Fruit fly (Drosophila melanogaster) whole organism, embryonic: ENCODE measurements around the gene Lsp1alpha.

ENCODE experiments used
- Bteb2 ChIP-seq: fragments of 200-800 bp; sonication (Bioruptor generic); optimal IDR thresholded peaks from 2 replicates; lab custom pipeline; 2016; ENCODE audit warnings: missing biosample characterization, missing genetic modification characterization
- CG10274 ChIP-seq: fragments of 200-800 bp; sonication (Bioruptor generic); optimal IDR thresholded peaks from 3 replicates; lab custom pipeline; 2017; ENCODE audit warnings: missing biosample characterization, mild to moderate bottlenecking, missing genetic modification characterization
- CG10565 ChIP-seq: fragments of 200-800 bp; sonication (Bioruptor generic); optimal IDR thresholded peaks from 3 replicates; lab custom pipeline; 2016; ENCODE audit warnings: missing biosample characterization, mild to moderate bottlenecking, missing genetic modification characterization
- CG12071 ChIP-seq: fragments of 200-800 bp; sonication (Bioruptor generic); optimal IDR thresholded peaks from 3 replicates; lab custom pipeline; 2018; ENCODE audit warnings: missing biosample characterization, mild to moderate bottlenecking, missing genetic modification characterization
- CG12219 ChIP-seq: fragments of 200-800 bp; sonication (Bioruptor generic); optimal IDR thresholded peaks from 3 replicates; lab custom pipeline; 2018; ENCODE audit warnings: missing biosample characterization, mild to moderate bottlenecking, missing genetic modification characterization
- CG13123 ChIP-seq: fragments of 200-800 bp; sonication (Bioruptor generic); optimal IDR thresholded peaks from 2 replicates; lab custom pipeline; 2016; ENCODE audit warnings: missing biosample characterization, missing genetic modification characterization
- CG13287 ChIP-seq: fragments of 200-800 bp; sonication (Bioruptor generic); IDR thresholded peaks from 2 replicates; pipeline ENCODE4 v1.3.6; 2022; ENCODE audit warnings: missing biosample characterization, missing genetic modification characterization; ENCODE audit not compliant: partially characterized antibody
- CG15696 ChIP-seq: fragments of 200-800 bp; sonication (Bioruptor generic); optimal IDR thresholded peaks from 2 replicates; lab custom pipeline; 2019; ENCODE audit warnings: missing biosample characterization, mild to moderate bottlenecking, missing genetic modification characterization, moderate library complexity
- CG1647 ChIP-seq: fragments of 200-800 bp; sonication (Bioruptor generic); optimal IDR thresholded peaks from 3 replicates; lab custom pipeline; 2016; ENCODE audit warnings: missing biosample characterization, missing genetic modification characterization
- CG17568 ChIP-seq: fragments of 200-800 bp; sonication (Bioruptor generic); optimal IDR thresholded peaks from 2 replicates; lab custom pipeline; 2018; ENCODE audit warnings: missing biosample characterization, mild to moderate bottlenecking, missing genetic modification characterization, moderate library complexity
- CG17612 ChIP-seq: fragments of 200-800 bp; sonication (Bioruptor generic); IDR thresholded peaks from 2 replicates; pipeline ENCODE4 v1.3.6; 2022; ENCODE audit warnings: missing biosample characterization, missing genetic modification characterization
- CG1792 ChIP-seq: fragments of 200-800 bp; sonication (Bioruptor generic); optimal IDR thresholded peaks from 2 replicates; lab custom pipeline; 2016; ENCODE audit warnings: missing biosample characterization, missing genetic modification characterization
- CG1832 ChIP-seq: fragments of 200-800 bp; sonication (Bioruptor generic); optimal IDR thresholded peaks from 2 replicates; lab custom pipeline; 2017; ENCODE audit warnings: missing biosample characterization, mild to moderate bottlenecking, missing genetic modification characterization, inconsistent platforms
- CG18599 ChIP-seq: fragments of 200-800 bp; sonication (Bioruptor generic); optimal IDR thresholded peaks from 3 replicates; lab custom pipeline; 2017; ENCODE audit warnings: missing biosample characterization, missing genetic modification characterization, mild to moderate bottlenecking, moderate library complexity, missing genetic modification reagents
- CG2120 ChIP-seq: fragments of 200-800 bp; sonication (Bioruptor generic); optimal IDR thresholded peaks from 3 replicates; lab custom pipeline; 2016; ENCODE audit warnings: missing biosample characterization, missing genetic modification characterization
- CG2678 ChIP-seq: fragments of 200-800 bp; sonication (Bioruptor generic); optimal IDR thresholded peaks from 3 replicates; lab custom pipeline; 2019; ENCODE audit warnings: missing biosample characterization, mild to moderate bottlenecking, missing genetic modification characterization, moderate library complexity
- CG31365 ChIP-seq: fragments of 200-800 bp; sonication (Bioruptor generic); optimal IDR thresholded peaks from 2 replicates; lab custom pipeline; 2018; ENCODE audit warnings: missing biosample characterization, mild to moderate bottlenecking, missing genetic modification characterization
- CG31441 ChIP-seq: fragments of 200-800 bp; sonication (Bioruptor generic); IDR thresholded peaks from 2 replicates; pipeline ENCODE4 v1.3.6; 2022; ENCODE audit warnings: missing biosample characterization, missing genetic modification characterization
- CG3163 ChIP-seq: fragments of 200-800 bp; sonication (Bioruptor generic); optimal IDR thresholded peaks from 3 replicates; lab custom pipeline; 2016; ENCODE audit warnings: missing biosample characterization, missing genetic modification characterization
- CG32532 ChIP-seq: fragments of 200-800 bp; sonication (Bioruptor generic); IDR thresholded peaks from 2 replicates; pipeline ENCODE4 v1.3.6; 2022; ENCODE audit warnings: missing biosample characterization, missing genetic modification characterization
- CG3847 ChIP-seq: fragments of 200-800 bp; sonication (Bioruptor generic); IDR thresholded peaks from 2 replicates; pipeline ENCODE4 v1.3.6; 2022; ENCODE audit warnings: missing biosample characterization, missing genetic modification characterization
- CG4360 ChIP-seq: fragments of 200-800 bp; sonication (Bioruptor generic); IDR thresholded peaks from 2 replicates; pipeline ENCODE4 v1.3.6; 2022; ENCODE audit warnings: missing biosample characterization, missing genetic modification characterization
- CG4730 ChIP-seq: fragments of 200-800 bp; sonication (Bioruptor generic); IDR thresholded peaks from 2 replicates; pipeline ENCODE4 v1.3.6; 2022; ENCODE audit warnings: missing biosample characterization, missing genetic modification characterization
- CG6854 ChIP-seq: fragments of 200-800 bp; sonication (Bioruptor generic); optimal IDR thresholded peaks from 3 replicates; lab custom pipeline; 2017; ENCODE audit warnings: missing biosample characterization, mild to moderate bottlenecking, missing genetic modification characterization
- CG7839 ChIP-seq: fragments of 200-800 bp; sonication (Bioruptor generic); optimal IDR thresholded peaks from 3 replicates; lab custom pipeline; 2018; ENCODE audit warnings: missing biosample characterization, mild to moderate bottlenecking, missing genetic modification characterization, moderate library complexity
- CG9876 ChIP-seq: fragments of 200-800 bp; sonication (Bioruptor generic); optimal IDR thresholded peaks from 2 replicates; lab custom pipeline; 2016; ENCODE audit warnings: missing biosample characterization, missing genetic modification characterization
- CHES-1-like ChIP-seq: fragments of 200-800 bp; sonication (Bioruptor generic); optimal IDR thresholded peaks from 2 replicates; lab custom pipeline; 2016; ENCODE audit warnings: missing biosample characterization, missing genetic modification characterization
- Camta ChIP-seq: fragments of 200-800 bp; sonication (Bioruptor generic); optimal IDR thresholded peaks from 2 replicates; lab custom pipeline; 2016; ENCODE audit warnings: missing biosample characterization, missing genetic modification characterization
- E2f2 ChIP-seq: fragments of 200-800 bp; sonication (Bioruptor generic); IDR thresholded peaks from 2 replicates; pipeline ENCODE4 v1.3.6; 2022; ENCODE audit warnings: missing biosample characterization, missing genetic modification characterization
- Fer2 ChIP-seq: fragments of 200-800 bp; sonication (Bioruptor generic); optimal IDR thresholded peaks from 2 replicates; lab custom pipeline; 2018; ENCODE audit warnings: missing biosample characterization, mild to moderate bottlenecking, missing genetic modification characterization, moderate library complexity
- Hr39 ChIP-seq: fragments of >200 bp; optimal IDR thresholded peaks from 2 replicates; lab custom pipeline; 2017
- NK7.1 ChIP-seq: fragments of 200-800 bp; sonication (Bioruptor generic); optimal IDR thresholded peaks from 3 replicates; lab custom pipeline; 2016; ENCODE audit warnings: missing biosample characterization, missing genetic modification characterization
- Poxn ChIP-seq: fragments of 200-800 bp; sonication (Bioruptor generic); IDR thresholded peaks from 2 replicates; pipeline ENCODE4 v1.3.6; 2022; ENCODE audit warnings: missing biosample characterization, missing genetic modification characterization
- Side ChIP-seq: fragments of 200-800 bp; sonication (Bioruptor generic); optimal IDR thresholded peaks from 2 replicates; lab custom pipeline; 2016; ENCODE audit warnings: missing biosample characterization, missing genetic modification characterization
- al ChIP-seq: fragments of 200-800 bp; sonication (Bioruptor generic); IDR thresholded peaks from 2 replicates; pipeline ENCODE4 v1.3.6; 2022; ENCODE audit warnings: missing biosample characterization, missing genetic modification characterization
- ash1 ChIP-seq: fragments of 200-800 bp; sonication (Bioruptor generic); optimal IDR thresholded peaks from 2 replicates; lab custom pipeline; 2018; ENCODE audit warnings: missing biosample characterization, mild to moderate bottlenecking, missing genetic modification characterization
- dan ChIP-seq: fragments of 200-800 bp; sonication (Bioruptor generic); IDR thresholded peaks from 2 replicates; pipeline ENCODE4 v1.3.6; 2022; ENCODE audit warnings: missing biosample characterization, missing genetic modification characterization
- dmrt11E ChIP-seq: fragments of 200-800 bp; sonication (Bioruptor generic); optimal IDR thresholded peaks from 3 replicates; lab custom pipeline; 2018; ENCODE audit warnings: missing biosample characterization, mild to moderate bottlenecking, missing genetic modification characterization, moderate library complexity
- exex ChIP-seq: fragments of 200-800 bp; sonication (Bioruptor generic); optimal IDR thresholded peaks from 4 replicates; lab custom pipeline; 2018; ENCODE audit warnings: missing biosample characterization, mild to moderate bottlenecking, missing genetic modification characterization, moderate library complexity
- gsb-n ChIP-seq: fragments of 200-800 bp; sonication (Bioruptor generic); optimal IDR thresholded peaks from 3 replicates; lab custom pipeline; 2018; ENCODE audit warnings: missing biosample characterization, mild to moderate bottlenecking, missing genetic modification characterization
- her ChIP-seq: fragments of 200-800 bp; sonication (Bioruptor generic); optimal IDR thresholded peaks from 2 replicates; lab custom pipeline; 2016; ENCODE audit warnings: missing biosample characterization, missing genetic modification characterization
- kah ChIP-seq: fragments of 200-800 bp; sonication (Bioruptor generic); optimal IDR thresholded peaks from 2 replicates; lab custom pipeline; 2018; ENCODE audit warnings: missing biosample characterization, mild to moderate bottlenecking, missing genetic modification characterization
- mam ChIP-seq: fragments of 200-800 bp; sonication (Bioruptor generic); optimal IDR thresholded peaks from 3 replicates; lab custom pipeline; 2016; ENCODE audit warnings: missing biosample characterization, missing genetic modification characterization
- mld ChIP-seq: fragments of 200-800 bp; sonication (Bioruptor generic); IDR thresholded peaks from 3 replicates; pipeline ENCODE4 v1.3.6; 2022; ENCODE audit warnings: missing biosample characterization, missing genetic modification characterization; ENCODE audit not compliant: partially characterized antibody
- oc ChIP-seq: fragments of 200-800 bp; sonication (Bioruptor generic); optimal IDR thresholded peaks from 2 replicates; lab custom pipeline; 2018; ENCODE audit warnings: missing biosample characterization, mild to moderate bottlenecking, missing genetic modification characterization, moderate library complexity
- scrt ChIP-seq: fragments of 200-800 bp; sonication (Bioruptor generic); optimal IDR thresholded peaks from 2 replicates; lab custom pipeline; 2018; ENCODE audit warnings: missing biosample characterization, mild to moderate bottlenecking, missing genetic modification characterization, moderate library complexity
- sens ChIP-seq: fragments of 200-800 bp; sonication (Bioruptor generic); peaks from one replicate; lab custom pipeline; 2016; ENCODE audit warnings: missing biosample characterization, missing genetic modification characterization
- slp2 ChIP-seq: fragments of 200-800 bp; sonication (Bioruptor generic); optimal IDR thresholded peaks from 2 replicates; lab custom pipeline; 2016; ENCODE audit warnings: missing biosample characterization, missing genetic modification characterization
- ssp ChIP-seq: fragments of 200-800 bp; sonication (Bioruptor generic); IDR thresholded peaks from 2 replicates; pipeline ENCODE4 v1.3.6; 2022; ENCODE audit warnings: missing biosample characterization, missing genetic modification characterization
- tna ChIP-seq: fragments of 200-800 bp; sonication (Bioruptor generic); IDR thresholded peaks from 2 replicates; pipeline ENCODE4 v1.3.6; 2022; ENCODE audit warnings: missing biosample characterization, missing genetic modification characterization; ENCODE audit not compliant: partially characterized antibody
- usp ChIP-seq: fragments of >200 bp; optimal IDR thresholded peaks from 2 replicates; lab custom pipeline; 2017; ENCODE audit warnings: missing biosample characterization, missing genetic modification characterization

Gene Lsp1alpha

dm6 chrX:12473953-12474468, 16.1 kb upstream of the Lsp1alpha start (continued):
- peak; percentile 53 for TF ChIP-seq gsb-n (tag; lab: Kevin White, UChicago)
- TF ChIP-seq CG1792, result no peak
- TF ChIP-seq CG10274 (GFP tag; lab: Kevin White, UChicago), result peak; percentile 39
- TF ChIP-seq Hr39, result no peak
- peak; percentile 38 for TF ChIP-seq mam (GFP tag; lab: Kevin White, UChicago)
- TF ChIP-seq exex (tag; lab: Kevin White, UChicago), result peak; percentile 59
- no peak for TF ChIP-seq mld (GFP tag; lab: Robert Waterston, UW)
- peak; percentile 80 for TF ChIP-seq CG3847
- TF ChIP-seq dan (GFP tag; lab: Robert Waterston, UW), result no peak
- peak; percentile 53 for TF ChIP-seq kah (GFP tag; lab: Kevin White, UChicago)
- peak; percentile 78 for TF ChIP-seq CG32532 (GFP tag; lab: Robert Waterston, UW)
- no peak for TF ChIP-seq Bteb2 (GFP tag; lab: Kevin White, UChicago)
- TF ChIP-seq CG2678, result peak; percentile 93
- no peak for TF ChIP-seq CG1647
- peak; percentile 64 for TF ChIP-seq sens (GFP tag; lab: Kevin White, UChicago)
- TF ChIP-seq CG4360 (GFP tag; lab: Robert Waterston, UW), result peak; percentile 88
- peak; percentile 18 for TF ChIP-seq oc (tag; lab: Kevin White, UChicago)
- no peak for TF ChIP-seq CG9876
- TF ChIP-seq dmrt11E (tag; lab: Kevin White, UChicago), result peak; percentile 68
- no peak for TF ChIP-seq Camta (GFP tag; lab: Kevin White, UChicago)
- no peak for TF ChIP-seq ash1 (GFP tag; lab: Kevin White, UChicago)
- peak; percentile 37 for TF ChIP-seq CG12219 (GFP tag; lab: Kevin White, UChicago)
- peak; percentile 39 for TF ChIP-seq CG17568
- TF ChIP-seq CG4730 (GFP tag; lab: Robert Waterston, UW), result peak; percentile 56
- no peak for TF ChIP-seq NK7.1
- no peak for TF ChIP-seq CHES-1-like (GFP tag; lab: Kevin White, UChicago)
- TF ChIP-seq CG1832 (GFP tag; lab: Kevin White, UChicago), result no peak
- TF ChIP-seq slp2 (GFP tag; lab: Kevin White, UChicago), result peak; percentile 23
- TF ChIP-seq CG2120 (GFP tag; lab: Kevin White, UChicago), result peak; percentile 69
- no peak for TF ChIP-seq CG10565 (GFP tag; lab: Kevin White, UChicago)
- TF ChIP-seq CG31365 (tag; lab: Kevin White, UChicago), result no peak
- peak; percentile 71 for TF ChIP-seq CG6854
- TF ChIP-seq CG13123 (GFP tag; lab: Kevin White, UChicago), result no peak
- no peak for TF ChIP-seq her (GFP tag; lab: Kevin White, UChicago)
- TF ChIP-seq usp (GFP tag; lab: Kevin White, UChicago), result no peak
- TF ChIP-seq CG12071 (GFP tag; lab: Kevin White, UChicago), result no peak
- no peak for TF ChIP-seq Poxn (GFP tag; lab: Robert Waterston, UW)
- TF ChIP-seq tna (GFP tag; lab: Robert Waterston, UW), result no peak
- TF ChIP-seq CG13287, result no peak; the same call in 1 of the 2 replicates
- TF ChIP-seq scrt (GFP tag; lab: Kevin White, UChicago), result peak; percentile 75
- TF ChIP-seq Fer2 (tag; lab: Kevin White, UChicago), result peak; percentile 63
- no peak for TF ChIP-seq Side (GFP tag; lab: Kevin White, UChicago)
- TF ChIP-seq al, result peak; percentile 72; the same call in 1 of the 2 replicates
- peak; percentile 45; the same call in 1 of the 2 replicates for TF ChIP-seq E2f2 (GFP tag; lab: Robert Waterston, UW)
- peak; percentile 85 for TF ChIP-seq CG31441 (GFP tag; lab: Robert Waterston, UW)
- peak; percentile 88 for TF ChIP-seq CG7839 (tag; lab: Kevin White, UChicago)
- no peak for TF ChIP-seq CG3163
- TF ChIP-seq CG17612 (GFP tag; lab: Robert Waterston, UW), result peak; percentile 36; the same call in 1 of the 2 replicates
- peak; percentile 86 for TF ChIP-seq CG18599
- TF ChIP-seq ssp, result peak; percentile 64
- peak; percentile 53 for TF ChIP-seq CG15696
